Fruit fly (Drosophila melanogaster) whole organism, wandering third instar larva: ENCODE results near the gene Dnaaf4.

Experiments used
- Abd-B ChIP-seq: fragments of >200 bp; optimal IDR thresholded peaks from 2 replicates; lab custom pipeline; 2017; ENCODE audit warnings: missing biosample characterization, missing genetic modification characterization
- CrebA ChIP-seq: fragments of 200-800 bp; sonication (Bioruptor generic); optimal IDR thresholded peaks from 2 replicates; lab custom pipeline; 2016; ENCODE audit warnings: missing biosample characterization, mild to moderate bottlenecking, missing genetic modification characterization, borderline replicate concordance
- GATAd ChIP-seq: sonication (Bioruptor generic); optimal IDR thresholded peaks from 2 replicates; lab custom pipeline; 2016; ENCODE audit warnings: missing biosample characterization, missing genetic modification characterization
- Hnf4 ChIP-seq: fragments of 200-800 bp; sonication (Bioruptor generic); optimal IDR thresholded peaks from 2 replicates; lab custom pipeline; 2016; ENCODE audit warnings: missing biosample characterization, mild to moderate bottlenecking, missing genetic modification characterization
- Hr78 ChIP-seq: fragments of >200 bp; optimal IDR thresholded peaks from 2 replicates; lab custom pipeline; 2017; ENCODE audit warnings: missing biosample characterization, missing genetic modification characterization
- Jra ChIP-seq: sonication (Bioruptor generic); optimal IDR thresholded peaks from 2 replicates; lab custom pipeline; 2016; ENCODE audit warnings: missing biosample characterization, missing genetic modification characterization
- Mio ChIP-seq: sonication (Bioruptor generic); optimal IDR thresholded peaks from 2 replicates; lab custom pipeline; 2016; ENCODE audit warnings: missing biosample characterization, missing genetic modification characterization
- Sp1 ChIP-seq: fragments of 200-800 bp; sonication (Bioruptor generic); optimal IDR thresholded peaks from 3 replicates; lab custom pipeline; 2019; ENCODE audit warnings: missing biosample characterization, mild to moderate bottlenecking, missing genetic modification characterization, moderate library complexity
- brk ChIP-seq: fragments of 200-800 bp; sonication (Bioruptor generic); optimal IDR thresholded peaks from 2 replicates; lab custom pipeline; 2016; ENCODE audit warnings: missing biosample characterization, mild to moderate bottlenecking, missing genetic modification characterization
- dl ChIP-seq, 2 experiments: fragments of 175-275, 200-275 bp in 1 of 2; fragments of 200-275 bp in 1 of 2; sonication (Bioruptor generic); optimal IDR thresholded peaks; lab custom pipeline; 2018; ENCODE audit warnings: mild to moderate bottlenecking in 2 of 2, missing biosample characterization in 2 of 2, missing genetic modification characterization in 2 of 2, moderate library complexity in 2 of 2; ENCODE audit not compliant: partially characterized antibody in 2 of 2, insufficient read depth in 1 of 2
- dmrt93B ChIP-seq: fragments of 200-800 bp; sonication (Bioruptor generic); optimal IDR thresholded peaks from 2 replicates; lab custom pipeline; 2018; ENCODE audit warnings: missing biosample characterization, mild to moderate bottlenecking, missing genetic modification characterization
- dsf ChIP-seq: sonication (Bioruptor generic); optimal IDR thresholded peaks from 2 replicates; lab custom pipeline; 2016; ENCODE audit warnings: missing biosample characterization, missing genetic modification characterization, borderline replicate concordance
- foxo ChIP-seq, 2 experiments: fragments of 200-800 bp; sonication (Bioruptor generic); optimal IDR thresholded peaks; 2 replicates in 1 of 2; 3 replicates in 1 of 2; lab custom pipeline; 2016 to 2017; ENCODE audit warnings: missing biosample characterization in 2 of 2, missing genetic modification characterization in 2 of 2
- h ChIP-seq: fragments of 200-800 bp; sonication (Bioruptor generic); optimal IDR thresholded peaks from 3 replicates; lab custom pipeline; 2016; ENCODE audit warnings: missing biosample characterization, mild to moderate bottlenecking, missing genetic modification characterization
- jim ChIP-seq: fragments of 175-275, 200-325 bp; sonication (Bioruptor generic); optimal IDR thresholded peaks from 2 replicates; lab custom pipeline; 2016; ENCODE audit warnings: missing biosample characterization, mild to moderate bottlenecking, missing genetic modification characterization
- psq ChIP-seq: fragments of 200-800 bp; sonication (Bioruptor generic); optimal IDR thresholded peaks from 3 replicates; lab custom pipeline; 2017; ENCODE audit warnings: missing biosample characterization, mild to moderate bottlenecking, missing genetic modification characterization, moderate library complexity
- sage ChIP-seq: fragments of 200-800 bp; sonication (Bioruptor generic); optimal IDR thresholded peaks from 2 replicates; lab custom pipeline; 2016; ENCODE audit warnings: missing biosample characterization, mild to moderate bottlenecking, missing genetic modification characterization
- sv ChIP-seq: fragments of 200-800 bp; sonication (Bioruptor generic); optimal IDR thresholded peaks from 3 replicates; lab custom pipeline; 2016; ENCODE audit warnings: missing biosample characterization, missing genetic modification characterization
- tai ChIP-seq: sonication (Bioruptor generic); optimal IDR thresholded peaks from 2 replicates; lab custom pipeline; 2016; ENCODE audit warnings: missing biosample characterization, missing genetic modification characterization
- usp ChIP-seq: fragments of >200 bp; optimal IDR thresholded peaks from 2 replicates; lab custom pipeline; 2017; ENCODE audit warnings: missing biosample characterization, missing genetic modification characterization

Gene Dnaaf4

DNA sequence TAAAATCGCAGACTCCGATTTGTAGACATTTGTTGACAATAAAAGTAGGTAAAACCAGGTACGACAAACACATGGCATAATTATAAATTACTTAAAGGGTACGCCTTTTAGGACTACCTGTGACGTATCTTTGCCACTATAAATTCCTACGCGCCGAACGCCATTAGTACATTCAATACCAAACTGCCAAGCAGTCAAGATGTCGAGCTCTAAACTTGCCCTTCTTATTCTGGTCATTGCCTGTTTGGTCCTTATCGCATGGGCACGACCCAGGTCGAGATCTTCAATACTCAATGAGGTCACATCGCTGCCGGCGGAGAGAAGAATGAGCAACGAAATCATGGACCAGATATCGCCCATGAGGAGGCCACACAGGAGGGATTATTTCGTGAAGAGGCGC, 50.7 kb downstream of the Dnaaf4 start, which contains the start of gene CG14915:
Gene CG14915 (plus strand): TSS at position 166 of the 400 bp plus-strand sequence.
- TF ChIP-seq Jra (GFP tag; lab: Kevin White, UChicago): no peak
- TF ChIP-seq jim (GFP tag; lab: Kevin White, UChicago): no peak
- no peak for TF ChIP-seq usp
- TF ChIP-seq dmrt93B (GFP tag; lab: Kevin White, UChicago): no peak
- no peak for TF ChIP-seq dl (GFP tag; optimal IDR thresholded peaks at IDR 0.05; lab: Kevin White, UChicago; ENCODE audit: insufficient read depth in 1 of 2, partially characterized antibody in 2 of 2)
- TF ChIP-seq h (GFP tag; lab: Kevin White, UChicago): no peak
- no peak for TF ChIP-seq Mio (GFP tag; lab: Kevin White, UChicago)
- no peak for TF ChIP-seq psq (GFP tag; lab: Kevin White, UChicago)
- no peak for TF ChIP-seq tai
- no peak for TF ChIP-seq GATAd (GFP tag; lab: Kevin White, UChicago)
- TF ChIP-seq sage (GFP tag; lab: Kevin White, UChicago): no peak
- TF ChIP-seq CrebA (GFP tag; lab: Kevin White, UChicago): no peak
- TF ChIP-seq Abd-B (GFP tag; lab: Kevin White, UChicago): no peak
- no peak for TF ChIP-seq brk (GFP tag; lab: Kevin White, UChicago)
- TF ChIP-seq Hnf4: no peak
- TF ChIP-seq foxo (GFP tag; optimal IDR thresholded peaks at IDR 0.05; lab: Kevin White, UChicago): no peak
- no peak for TF ChIP-seq sv (GFP tag; lab: Kevin White, UChicago)
- TF ChIP-seq Hr78: no peak
- no peak for TF ChIP-seq Sp1
- no peak for TF ChIP-seq dsf (GFP tag; lab: Kevin White, UChicago)
